Worm (Caenorhabditis elegans) whole organism, L1 larva: ENCODE data around the gene C52B11.5.
A peak's percentile ranks its signal among the peaks of the same experiment; 100 is the strongest.

Experiments used
- C04F5.9 ChIP-seq: sonication (generic microtip); optimal IDR thresholded peaks from 2 replicates; lab custom pipeline; 2016; ENCODE audit warnings: missing genetic modification characterization, missing compliant biosample characterization
- C34B4.2 ChIP-seq: sonication (generic microtip); optimal IDR thresholded peaks from 2 replicates; lab custom pipeline; 2017; ENCODE audit warnings: mild to moderate bottlenecking, missing genetic modification characterization, missing compliant biosample characterization
- aha-1 ChIP-seq: fragments of 150-350 bp; optimal IDR thresholded peaks from 2 replicates; lab custom pipeline; 2014; ENCODE audit warnings: missing biosample characterization, missing genetic modification characterization
- alr-1 ChIP-seq: fragments of 200-800 bp; sonication (Bioruptor generic); optimal IDR thresholded peaks from 2 replicates; lab custom pipeline; 2018; ENCODE audit warnings: borderline replicate concordance, mild to moderate bottlenecking, missing genetic modification characterization, missing compliant biosample characterization
- blmp-1 ChIP-seq: fragments of 150-350 bp; optimal IDR thresholded peaks from 2 replicates; lab custom pipeline; 2014; ENCODE audit warnings: missing biosample characterization, missing genetic modification characterization
- ceh-8 ChIP-seq: fragments of 200-800 bp; sonication (Bioruptor generic); optimal IDR thresholded peaks from 2 replicates; lab custom pipeline; 2018; ENCODE audit warnings: mild to moderate bottlenecking, missing genetic modification characterization, moderate library complexity, missing compliant biosample characterization
- ceh-82 ChIP-seq, 3 experiments: fragments of 150-350 bp in 1 of 3; sonication (generic microtip) in 2 of 3; optimal IDR thresholded peaks; 2 replicates each; lab custom pipeline; 2014 to 2017; ENCODE audit warnings: missing biosample characterization in 3 of 3, missing genetic modification characterization in 3 of 3
- ceh-88 ChIP-seq: fragments of 200-800 bp; sonication (Bioruptor generic); IDR thresholded peaks from 2 replicates; pipeline ENCODE4 v1.3.6; 2022; ENCODE audit warnings: missing genetic modification characterization, missing compliant biosample characterization
- efl-3 ChIP-seq: fragments of 200-800 bp; sonication (Bioruptor generic); optimal IDR thresholded peaks from 2 replicates; lab custom pipeline; 2018; ENCODE audit warnings: mild to moderate bottlenecking, missing genetic modification characterization, missing compliant biosample characterization
- egl-27 ChIP-seq, 2 experiments: fragments of 150-350 bp in 1 of 2; sonication (generic microtip); optimal IDR thresholded peaks; 3 replicates each; lab custom pipeline; 2017 to 2018; ENCODE audit warnings: missing biosample characterization in 2 of 2, missing genetic modification characterization in 2 of 2, missing genetic modification reagents in 2 of 2
- elt-3 ChIP-seq, 6 experiments: fragments of 150-350 bp in 1 of 6; sonication (generic microtip); optimal IDR thresholded peaks; 2 replicates each; lab custom pipeline; 2017 to 2018; ENCODE audit warnings: missing biosample characterization in 6 of 6, missing genetic modification characterization in 6 of 6, inconsistent platforms in 1 of 6
- fkh-10 ChIP-seq: sonication (generic microtip); optimal IDR thresholded peaks from 2 replicates; lab custom pipeline; 2017; ENCODE audit warnings: missing biosample characterization, missing genetic modification reagents, missing genetic modification characterization
- fkh-8 ChIP-seq: sonication (generic microtip); optimal IDR thresholded peaks from 2 replicates; lab custom pipeline; 2016; ENCODE audit warnings: mild to moderate bottlenecking, missing genetic modification characterization, missing compliant biosample characterization
- fos-1 ChIP-seq: fragments of 150-350 bp; optimal IDR thresholded peaks from 2 replicates; lab custom pipeline; 2014; ENCODE audit warnings: missing biosample characterization, missing genetic modification characterization
- grh-1 ChIP-seq: fragments of 200-800 bp; sonication (Bioruptor generic); IDR thresholded peaks from 2 replicates; pipeline ENCODE4 v1.3.6; 2022; ENCODE audit warnings: missing genetic modification reagents, missing genetic modification characterization, missing compliant biosample characterization
- hlh-17 ChIP-seq: fragments of 200-800 bp; sonication (Bioruptor generic); optimal IDR thresholded peaks from 2 replicates; lab custom pipeline; 2018; ENCODE audit warnings: missing genetic modification characterization, mild to moderate bottlenecking, missing compliant biosample characterization, moderate library complexity, borderline replicate concordance
- isw-1 ChIP-seq: fragments of 200-800 bp; sonication (Bioruptor generic); IDR thresholded peaks from 2 replicates; pipeline ENCODE4 v1.3.6; 2022; ENCODE audit warnings: missing genetic modification characterization, missing compliant biosample characterization
- jun-1 ChIP-seq: fragments of 150-350 bp; optimal IDR thresholded peaks from 2 replicates; lab custom pipeline; 2014; ENCODE audit warnings: missing biosample characterization, missing genetic modification reagents, missing genetic modification characterization
- lin-14 ChIP-seq: fragments of 200-800 bp; sonication (Bioruptor generic); optimal IDR thresholded peaks from 2 replicates; lab custom pipeline; 2018; ENCODE audit warnings: mild to moderate bottlenecking, missing genetic modification characterization, moderate library complexity, missing compliant biosample characterization
- lin-15B ChIP-seq: fragments of 150-350 bp; sonication (generic microtip); optimal IDR thresholded peaks from 3 replicates; lab custom pipeline; 2014; ENCODE audit warnings: missing biosample characterization, missing genetic modification characterization
- lin-35 ChIP-seq, 2 experiments: fragments of 150-350 bp; optimal IDR thresholded peaks; 2 replicates each; lab custom pipeline; 2014; ENCODE audit warnings: missing biosample characterization in 2 of 2, missing genetic modification characterization in 2 of 2, missing genetic modification reagents in 2 of 2
- lsy-2 ChIP-seq, 2 experiments: fragments of 150-350 bp; optimal IDR thresholded peaks; 2 replicates each; lab custom pipeline; 2014; ENCODE audit warnings: missing biosample characterization in 2 of 2, missing genetic modification characterization in 2 of 2
- mdl-1 ChIP-seq, 2 experiments: fragments of 150-350 bp; optimal IDR thresholded peaks; 2 replicates each; lab custom pipeline; 2014 to 2017; ENCODE audit warnings: missing biosample characterization in 2 of 2, missing genetic modification characterization in 2 of 2, inconsistent platforms in 1 of 2
- mef-2 ChIP-seq: fragments of 150-350 bp; optimal IDR thresholded peaks from 2 replicates; lab custom pipeline; 2014; ENCODE audit warnings: missing biosample characterization, missing genetic modification characterization
- mep-1 ChIP-seq: fragments of 150-350 bp; optimal IDR thresholded peaks from 2 replicates; lab custom pipeline; 2014; ENCODE audit warnings: missing biosample characterization, missing genetic modification characterization
- nhr-12 ChIP-seq: sonication (generic microtip); optimal IDR thresholded peaks from 2 replicates; lab custom pipeline; 2017; ENCODE audit warnings: missing biosample characterization, missing genetic modification characterization
- nhr-237 ChIP-seq: fragments of 150-350 bp; optimal IDR thresholded peaks from 2 replicates; lab custom pipeline; 2014; ENCODE audit warnings: missing biosample characterization, missing genetic modification characterization
- nhr-28 ChIP-seq: fragments of 150-350 bp; optimal IDR thresholded peaks from 2 replicates; lab custom pipeline; 2014; ENCODE audit warnings: missing biosample characterization, missing genetic modification characterization
- nhr-47 ChIP-seq: sonication (generic microtip); optimal IDR thresholded peaks from 2 replicates; lab custom pipeline; 2016; ENCODE audit warnings: mild to moderate bottlenecking, missing genetic modification characterization, moderate library complexity, missing compliant biosample characterization
- nhr-71 ChIP-seq: sonication (generic microtip); optimal IDR thresholded peaks from 2 replicates; lab custom pipeline; 2016; ENCODE audit warnings: mild to moderate bottlenecking, missing genetic modification characterization, moderate library complexity, missing compliant biosample characterization
- nhr-84 ChIP-seq: sonication (generic microtip); optimal IDR thresholded peaks from 2 replicates; lab custom pipeline; 2017; ENCODE audit warnings: missing biosample characterization, missing genetic modification characterization
- nhr-85 ChIP-seq: sonication (generic microtip); peaks from one replicate; lab custom pipeline; 2016; ENCODE audit warnings: missing genetic modification characterization, inconsistent platforms, missing compliant biosample characterization
- nhr-90 ChIP-seq: sonication (generic microtip); optimal IDR thresholded peaks from 2 replicates; lab custom pipeline; 2016; ENCODE audit warnings: mild to moderate bottlenecking, missing genetic modification characterization, missing compliant biosample characterization; ENCODE audit not compliant: poor library complexity
- pag-3 ChIP-seq: sonication (generic microtip); optimal IDR thresholded peaks from 2 replicates; lab custom pipeline; 2017; ENCODE audit warnings: missing genetic modification characterization, mild to moderate bottlenecking, missing compliant biosample characterization, antibody characterized with exemption, borderline replicate concordance; ENCODE audit not compliant: insufficient read depth
- rnt-1 ChIP-seq: sonication (generic microtip); optimal IDR thresholded peaks from 2 replicates; lab custom pipeline; 2016; ENCODE audit warnings: mild to moderate bottlenecking, missing genetic modification characterization, moderate library complexity, missing compliant biosample characterization
- skn-1 ChIP-seq: fragments of 150-350 bp; optimal IDR thresholded peaks from 2 replicates; lab custom pipeline; 2014; ENCODE audit warnings: missing biosample characterization, missing genetic modification characterization
- snpc-4 ChIP-seq: fragments of 150-350 bp; optimal IDR thresholded peaks from 2 replicates; lab custom pipeline; 2014; ENCODE audit warnings: missing biosample characterization, missing genetic modification characterization
- sup-37 ChIP-seq: fragments of 200-800 bp; sonication (Bioruptor generic); optimal IDR thresholded peaks from 2 replicates; lab custom pipeline; 2018; ENCODE audit warnings: mild to moderate bottlenecking, missing genetic modification characterization, missing compliant biosample characterization
- swsn-7 ChIP-seq: sonication (generic microtip); optimal IDR thresholded peaks from 2 replicates; lab custom pipeline; 2016; ENCODE audit warnings: missing genetic modification characterization, missing compliant biosample characterization
- tbx-2 ChIP-seq: sonication (generic microtip); optimal IDR thresholded peaks from 2 replicates; lab custom pipeline; 2016; ENCODE audit warnings: missing genetic modification characterization, missing compliant biosample characterization
- unc-130 ChIP-seq: fragments of 150-350 bp; optimal IDR thresholded peaks from 2 replicates; lab custom pipeline; 2017; ENCODE audit warnings: missing biosample characterization, missing genetic modification characterization, inconsistent platforms
- unc-62 ChIP-seq: fragments of 150-350 bp; optimal IDR thresholded peaks from 2 replicates; lab custom pipeline; 2014; ENCODE audit warnings: missing biosample characterization, missing genetic modification reagents, missing genetic modification characterization
- unc-98 ChIP-seq: fragments of 200-800 bp; sonication (Bioruptor generic); IDR thresholded peaks from 2 replicates; pipeline ENCODE4 v1.3.6; 2022; ENCODE audit warnings: missing genetic modification characterization, missing compliant biosample characterization
- vab-15 ChIP-seq: sonication (generic microtip); optimal IDR thresholded peaks from 2 replicates; lab custom pipeline; 2017; ENCODE audit warnings: missing genotype, mild to moderate bottlenecking, missing genetic modification characterization, missing compliant biosample characterization
- xbp-1 ChIP-seq: sonication (generic microtip); optimal IDR thresholded peaks from 2 replicates; lab custom pipeline; 2016; ENCODE audit warnings: missing genetic modification characterization, missing compliant biosample characterization
- zag-1 ChIP-seq: fragments of 150-350 bp; optimal IDR thresholded peaks from 2 replicates; lab custom pipeline; 2014; ENCODE audit warnings: missing biosample characterization, missing genetic modification characterization
- ztf-11 ChIP-seq, 2 experiments: sonication (generic microtip); optimal IDR thresholded peaks; 2 replicates each; lab custom pipeline; 2016 to 2017; ENCODE audit warnings: missing genetic modification characterization in 2 of 2, missing biosample characterization in 1 of 2, missing compliant biosample characterization in 1 of 2
- ztf-4 ChIP-seq: fragments of 150-350 bp; optimal IDR thresholded peaks from 2 replicates; lab custom pipeline; 2014; ENCODE audit warnings: missing biosample characterization, missing genetic modification characterization

Gene C52B11.5

DNA sequence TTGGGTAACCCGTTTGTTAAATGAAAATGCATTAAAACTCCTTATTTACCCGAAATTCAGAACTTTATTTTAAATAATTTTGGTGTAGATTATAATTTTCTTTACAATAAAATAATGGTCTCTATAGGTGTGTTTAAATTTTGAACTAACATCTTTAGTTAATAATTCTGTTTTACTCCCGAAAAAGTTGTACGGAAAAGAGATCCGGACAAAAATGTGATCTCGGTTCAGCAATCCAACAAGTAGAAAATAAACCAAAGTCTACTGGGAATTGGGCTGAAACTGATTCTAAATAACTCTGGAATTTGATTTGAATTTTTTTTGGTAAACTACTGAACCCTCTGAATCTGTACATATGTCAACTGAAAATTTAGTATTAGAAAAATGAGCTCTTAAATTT, 23.1 kb downstream of the C52B11.5 start:
- TF ChIP-seq nhr-90 (tag; lab: Kevin White, UChicago) (no peak), rnt-1 (tag; lab: Kevin White, UChicago) (no peak), hlh-17 (GFP tag; lab: Kevin White, UChicago) (no peak), aha-1 (tag; lab: Kevin White, UChicago) (no peak), ceh-88 (no peak), pag-3 (tag; lab: Kevin White, UChicago) (no peak), nhr-85 (tag; lab: Kevin White, UChicago) (no peak), nhr-237 (tag; lab: Kevin White, UChicago) (no peak), fos-1 (tag; lab: Kevin White, UChicago) (no peak), mep-1 (tag; lab: Kevin White, UChicago) (no peak), lsy-2 (tag; optimal IDR thresholded peaks at IDR 0.05; lab: Kevin White, UChicago) (no peak), egl-27 (tag; optimal IDR thresholded peaks at IDR 0.05; lab: Kevin White, UChicago) (no peak), snpc-4 (tag; lab: Kevin White, UChicago) (no peak), fkh-8 (tag; lab: Kevin White, UChicago) (no peak)

DNA sequence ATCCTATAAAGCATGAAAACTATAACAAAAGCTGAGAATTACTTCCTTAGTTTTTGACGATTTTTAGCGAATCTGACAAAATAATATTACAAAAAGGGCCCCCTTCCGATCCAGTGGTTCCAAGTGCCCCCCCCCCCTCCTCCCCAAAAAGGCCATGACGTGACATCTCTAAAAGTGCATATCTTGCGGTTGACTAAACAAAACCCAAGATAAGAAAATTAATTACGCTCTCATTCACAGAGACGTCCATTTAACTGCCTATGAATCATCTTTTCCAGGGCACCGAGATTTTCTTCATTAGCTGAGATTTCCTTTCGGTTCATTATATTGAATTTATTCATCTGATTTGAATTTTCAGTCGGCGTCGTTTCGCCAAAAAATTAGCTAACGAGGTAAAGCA, 27.3 kb downstream of the C52B11.5 start, which contains the start of gene inso-1:
Gene inso-1, plus strand, starts transcription at position 301 of the 400 bp plus-strand sequence.
- TF ChIP-seq alr-1: no peak
- peak; percentile 16 for TF ChIP-seq fkh-8 (tag; lab: Kevin White, UChicago)
- peak; percentile 18 for TF ChIP-seq lin-14 (GFP tag; lab: Kevin White, UChicago)
- TF ChIP-seq nhr-12 (tag; lab: Kevin White, UChicago): no peak
- no peak for TF ChIP-seq unc-98 (GFP tag; lab: Robert Waterston, UW)
- TF ChIP-seq tbx-2 (tag; lab: Kevin White, UChicago): no peak
- no peak for TF ChIP-seq fkh-10 (GFP tag; lab: Kevin White, UChicago)
- no peak for TF ChIP-seq unc-130 (tag; lab: Kevin White, UChicago)

DNA sequence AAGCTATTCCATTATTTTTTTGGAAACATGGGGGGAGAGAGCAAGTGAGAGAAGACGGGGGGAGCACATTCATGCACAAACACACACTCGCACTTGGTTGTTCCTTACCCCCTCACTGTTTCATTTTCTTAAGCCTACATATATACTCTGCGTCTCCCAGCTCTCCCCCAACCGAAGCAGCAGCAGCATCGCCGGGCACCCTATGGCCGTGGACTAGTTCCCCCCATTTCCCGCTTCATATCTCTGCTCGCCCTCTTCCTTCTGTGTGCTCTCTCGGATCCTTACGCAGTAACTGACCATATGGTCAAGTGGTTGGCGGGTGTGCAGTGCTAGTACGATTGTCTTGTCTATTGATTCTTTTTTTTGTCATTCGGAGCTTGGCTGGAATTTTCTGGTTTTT, 29.7 kb downstream of the C52B11.5 start:
- TF ChIP-seq nhr-90 (tag; lab: Kevin White, UChicago) (peak; percentile 26), nhr-71 (peak; percentile 84), C04F5.9 (tag; lab: Kevin White, UChicago) (peak; percentile 24), nhr-47 (tag; lab: Kevin White, UChicago) (peak; percentile 74), skn-1 (tag; lab: Kevin White, UChicago) (peak; percentile 92), xbp-1 (tag; lab: Kevin White, UChicago) (peak; percentile 57), vab-15 (tag; lab: Kevin White, UChicago) (no peak), mdl-1 (tag; optimal IDR thresholded peaks at IDR 0.05; lab: Kevin White, UChicago) (peak in 1 of 2 experiments; percentile 60), unc-62 (GFP tag; lab: Kevin White, UChicago) (no peak), mef-2 (tag; lab: Kevin White, UChicago) (no peak), nhr-85 (tag; lab: Kevin White, UChicago) (no peak), lin-15B (peak; percentile 3), tbx-2 (tag; lab: Kevin White, UChicago) (peak; percentile 68), elt-3 (tag; optimal IDR thresholded peaks at IDR 0.05; lab: Kevin White, UChicago) (no peak), isw-1 (GFP tag; lab: Robert Waterston, UW) (peak; percentile 56), C34B4.2 (tag; lab: Kevin White, UChicago) (no peak), fos-1 (tag; lab: Kevin White, UChicago) (peak; percentile 74), lsy-2 (tag; optimal IDR thresholded peaks at IDR 0.05; lab: Kevin White, UChicago) (peak; percentile 50 to 75), ceh-8 (GFP tag; lab: Kevin White, UChicago) (peak; percentile 1), blmp-1 (tag; lab: Kevin White, UChicago) (no peak), nhr-84 (tag; lab: Kevin White, UChicago) (no peak), sup-37 (GFP tag; lab: Kevin White, UChicago) (peak; percentile 19), egl-27 (tag; optimal IDR thresholded peaks at IDR 0.05; lab: Kevin White, UChicago) (peak in 1 of 2 experiments; percentile 24), mep-1 (tag; lab: Kevin White, UChicago) (peak; percentile 47), efl-3 (no peak), nhr-28 (tag; lab: Kevin White, UChicago) (no peak), swsn-7 (tag; lab: Kevin White, UChicago) (peak; percentile 75), ceh-82 (tag; optimal IDR thresholded peaks at IDR 0.05; lab: Kevin White, UChicago) (peak; percentile 55 to 90 (median 72)), ztf-4 (tag; lab: Kevin White, UChicago) (peak; percentile 28), ztf-11 (tag; optimal IDR thresholded peaks at IDR 0.05; lab: Kevin White, UChicago) (peak in 1 of 2 experiments; percentile 68), jun-1 (peak; percentile 70), zag-1 (tag; lab: Kevin White, UChicago) (peak; percentile 17), lin-35 (GFP tag; optimal IDR thresholded peaks at IDR 0.05; lab: Kevin White, UChicago) (peak; percentile 61 to 69), grh-1 (GFP tag; lab: Robert Waterston, UW) (no peak)
